Fruit fly (Drosophila melanogaster) whole organism, embryonic: ENCODE data around the gene Ilp6.

Experiments used
- Adf1 ChIP-seq: fragments of 200-800 bp; sonication (Bioruptor generic); IDR thresholded peaks from 2 replicates; pipeline ENCODE4 v1.3.6; 2022; ENCODE audit warnings: missing biosample characterization, missing genetic modification characterization
- Atf6 ChIP-seq: fragments of 200-800 bp; sonication (Bioruptor generic); IDR thresholded peaks from 2 replicates; pipeline ENCODE4 v1.3.6; 2022; ENCODE audit warnings: missing biosample characterization, missing genetic modification characterization
- Awh ChIP-seq: fragments of 200-800 bp; sonication (Bioruptor generic); IDR thresholded peaks from 2 replicates; pipeline ENCODE4, ENCODE4 v1.3.6; 2022; ENCODE audit warnings: missing biosample characterization, missing genetic modification characterization
- CG10274 ChIP-seq: fragments of 200-800 bp; sonication (Bioruptor generic); optimal IDR thresholded peaks from 3 replicates; lab custom pipeline; 2017; ENCODE audit warnings: missing biosample characterization, mild to moderate bottlenecking, missing genetic modification characterization
- CG10959 ChIP-seq: fragments of 200-800 bp; sonication (Bioruptor generic); IDR thresholded peaks from 2 replicates; pipeline ENCODE4 v1.3.6; 2022; ENCODE audit warnings: missing biosample characterization, missing genetic modification characterization
- CG11456 ChIP-seq: fragments of 200-800 bp; sonication (Bioruptor generic); IDR thresholded peaks from 3 replicates; pipeline ENCODE4 v1.3.6; 2022; ENCODE audit warnings: missing biosample characterization, missing genetic modification characterization
- CG12104 ChIP-seq: fragments of 200-800 bp; sonication (Bioruptor generic); optimal IDR thresholded peaks from 3 replicates; lab custom pipeline; 2016; ENCODE audit warnings: missing biosample characterization, missing genetic modification characterization
- CG12219 ChIP-seq: fragments of 200-800 bp; sonication (Bioruptor generic); optimal IDR thresholded peaks from 3 replicates; lab custom pipeline; 2018; ENCODE audit warnings: missing biosample characterization, mild to moderate bottlenecking, missing genetic modification characterization
- CG12391 ChIP-seq: fragments of 200-800 bp; sonication (Bioruptor generic); optimal IDR thresholded peaks from 3 replicates; lab custom pipeline; 2018; ENCODE audit warnings: missing biosample characterization, mild to moderate bottlenecking, missing genetic modification characterization, moderate library complexity
- CG13123 ChIP-seq: fragments of 200-800 bp; sonication (Bioruptor generic); optimal IDR thresholded peaks from 2 replicates; lab custom pipeline; 2016; ENCODE audit warnings: missing biosample characterization, missing genetic modification characterization
- CG13624 ChIP-seq: fragments of 200-800 bp; sonication (Bioruptor generic); optimal IDR thresholded peaks from 2 replicates; lab custom pipeline; 2016; ENCODE audit warnings: missing biosample characterization, missing genetic modification characterization
- CG17361 ChIP-seq: fragments of 200-800 bp; sonication (Bioruptor generic); IDR thresholded peaks from 3 replicates; pipeline ENCODE4 v1.3.6; 2022; ENCODE audit warnings: missing biosample characterization, missing genetic modification characterization
- CG18599 ChIP-seq: fragments of 200-800 bp; sonication (Bioruptor generic); optimal IDR thresholded peaks from 3 replicates; lab custom pipeline; 2017; ENCODE audit warnings: missing biosample characterization, missing genetic modification characterization, mild to moderate bottlenecking, moderate library complexity, missing genetic modification reagents
- CG4282 ChIP-seq: fragments of 200-800 bp; sonication (Bioruptor generic); optimal IDR thresholded peaks from 2 replicates; lab custom pipeline; 2016; ENCODE audit warnings: missing biosample characterization, missing genetic modification characterization
- CG5245 ChIP-seq: fragments of 200-800 bp; sonication (Bioruptor generic); optimal IDR thresholded peaks from 3 replicates; lab custom pipeline; 2016; ENCODE audit warnings: missing biosample characterization, missing genetic modification characterization
- CG8359 ChIP-seq: fragments of 200-800 bp; sonication (Bioruptor generic); optimal IDR thresholded peaks from 2 replicates; lab custom pipeline; 2017; ENCODE audit warnings: missing biosample characterization, mild to moderate bottlenecking, missing genetic modification characterization, borderline replicate concordance
- CG8924 ChIP-seq: fragments of 200-800 bp; optimal IDR thresholded peaks from 3 replicates; lab custom pipeline; 2019; ENCODE audit warnings: missing biosample characterization, mild to moderate bottlenecking, missing genetic modification characterization, moderate library complexity
- CHES-1-like ChIP-seq: fragments of 200-800 bp; sonication (Bioruptor generic); optimal IDR thresholded peaks from 2 replicates; lab custom pipeline; 2016; ENCODE audit warnings: missing biosample characterization, missing genetic modification characterization
- CrebB ChIP-seq: fragments of 200-800 bp; sonication (Bioruptor generic); optimal IDR thresholded peaks from 3 replicates; lab custom pipeline; 2018; ENCODE audit warnings: missing biosample characterization, mild to moderate bottlenecking, missing genetic modification characterization
- D19B ChIP-seq: fragments of 200-800 bp; sonication (Bioruptor generic); optimal IDR thresholded peaks from 2 replicates; lab custom pipeline; 2017; ENCODE audit warnings: missing biosample characterization, mild to moderate bottlenecking, missing genetic modification characterization
- Deaf1 ChIP-seq: fragments of 200-800 bp; optimal IDR thresholded peaks from 3 replicates; lab custom pipeline; 2019; ENCODE audit warnings: missing biosample characterization, mild to moderate bottlenecking, missing genetic modification characterization, moderate library complexity
- Dek ChIP-seq: fragments of 200-800 bp; sonication (Bioruptor generic); optimal IDR thresholded peaks from 3 replicates; lab custom pipeline; 2019; ENCODE audit warnings: missing biosample characterization, mild to moderate bottlenecking, missing genetic modification characterization, moderate library complexity
- Dfd ChIP-seq, 2 experiments: fragments of >200 bp; optimal IDR thresholded peaks; 2 replicates each; lab custom pipeline; 2017; ENCODE audit warnings: missing biosample characterization in 2 of 2, missing genetic modification characterization in 2 of 2
- Dref ChIP-seq: fragments of 200-800 bp; sonication (Bioruptor generic); IDR thresholded peaks from 2 replicates; pipeline ENCODE4 v1.3.6; 2022; ENCODE audit warnings: missing biosample characterization, missing genetic modification characterization
- Gug ChIP-seq: fragments of 200-800 bp; sonication (Bioruptor generic); IDR thresholded peaks from 4 replicates; pipeline ENCODE4 v1.3.6; 2022; ENCODE audit warnings: missing biosample characterization, missing genetic modification characterization
- HHEX ChIP-seq: fragments of 200-800 bp; sonication (Bioruptor generic); optimal IDR thresholded peaks from 3 replicates; lab custom pipeline; 2017; ENCODE audit warnings: missing biosample characterization, mild to moderate bottlenecking, missing genetic modification characterization, missing genetic modification reagents
- HLH3B ChIP-seq: fragments of 200-800 bp; sonication (Bioruptor generic); IDR thresholded peaks from 2 replicates; pipeline ENCODE4 v1.3.6; 2022; ENCODE audit warnings: missing biosample characterization, missing genetic modification characterization
- Hand ChIP-seq: fragments of 200-800 bp; sonication (Bioruptor generic); optimal IDR thresholded peaks from 2 replicates; lab custom pipeline; 2017; ENCODE audit warnings: mild to moderate bottlenecking, missing biosample characterization, missing genetic modification reagents, missing genetic modification characterization
- Lhr ChIP-seq: fragments of 200-800 bp; sonication (Bioruptor generic); optimal IDR thresholded peaks from 3 replicates; lab custom pipeline; 2017; ENCODE audit warnings: mild to moderate bottlenecking, missing biosample characterization, missing genetic modification reagents, missing genetic modification characterization
- Mes4 ChIP-seq: fragments of 200-800 bp; sonication (Bioruptor generic); optimal IDR thresholded peaks from 2 replicates; lab custom pipeline; 2016; ENCODE audit warnings: missing biosample characterization, missing genetic modification characterization
- Opbp ChIP-seq: fragments of 200-800 bp; sonication (Bioruptor generic); IDR thresholded peaks from 3 replicates; pipeline ENCODE4 v1.3.6; 2022; ENCODE audit warnings: missing biosample characterization, missing genetic modification characterization; ENCODE audit not compliant: partially characterized antibody
- Trl ChIP-seq, 3 experiments: fragments of >200 bp in 2 of 3; fragments of 200-800 bp in 1 of 3; sonication (Bioruptor generic) in 1 of 3; optimal IDR thresholded peaks; 2 replicates in 1 of 3; 3 replicates in 2 of 3; lab custom pipeline; 2016 to 2017; ENCODE audit warnings: missing biosample characterization in 1 of 3, missing genetic modification characterization in 1 of 3
- az2 ChIP-seq: fragments of 200-800 bp; sonication (Bioruptor generic); optimal IDR thresholded peaks from 3 replicates; lab custom pipeline; 2016; ENCODE audit warnings: missing biosample characterization, missing genetic modification characterization
- bigmax ChIP-seq: fragments of 200-800 bp; sonication (Bioruptor generic); optimal IDR thresholded peaks from 2 replicates; lab custom pipeline; 2018; ENCODE audit warnings: missing biosample characterization, mild to moderate bottlenecking, missing genetic modification characterization
- bsh ChIP-seq, 2 experiments: fragments of 200-800 bp; sonication (Bioruptor generic); optimal IDR thresholded peaks; 2 replicates each; lab custom pipeline; 2017 to 2018; ENCODE audit warnings: mild to moderate bottlenecking in 2 of 2, missing biosample characterization in 2 of 2, missing genetic modification characterization in 2 of 2, moderate library complexity in 1 of 2
- btn ChIP-seq: fragments of 200-800 bp; sonication (Bioruptor generic); optimal IDR thresholded peaks from 2 replicates; lab custom pipeline; 2016; ENCODE audit warnings: missing biosample characterization, missing genetic modification characterization
- fd96Cb ChIP-seq: fragments of 200-800 bp; sonication (Bioruptor generic); optimal IDR thresholded peaks from 2 replicates; lab custom pipeline; 2018; ENCODE audit warnings: missing biosample characterization, mild to moderate bottlenecking, missing genetic modification characterization, moderate library complexity
- fru ChIP-seq: fragments of >200 bp; optimal IDR thresholded peaks from 2 replicates; lab custom pipeline; 2017
- gcm ChIP-seq: fragments of 200-800 bp; sonication (Bioruptor generic); optimal IDR thresholded peaks from 2 replicates; lab custom pipeline; 2019; ENCODE audit warnings: missing biosample characterization, mild to moderate bottlenecking, missing genetic modification characterization, moderate library complexity
- gcm2 ChIP-seq: fragments of 200-800 bp; sonication (Bioruptor generic); optimal IDR thresholded peaks from 2 replicates; lab custom pipeline; 2016; ENCODE audit warnings: missing biosample characterization, missing genetic modification characterization
- ham ChIP-seq: fragments of 200-800 bp; sonication (Bioruptor generic); IDR thresholded peaks from 2 replicates; pipeline ENCODE4 v1.3.6; 2022; ENCODE audit warnings: missing biosample characterization, missing genetic modification characterization
- hth ChIP-seq: fragments of >200 bp; optimal IDR thresholded peaks from 2 replicates; lab custom pipeline; 2017; ENCODE audit warnings: inconsistent platforms
- knrl ChIP-seq: fragments of 200-800 bp; sonication (Bioruptor generic); IDR thresholded peaks from 3 replicates; pipeline ENCODE4 v1.3.6; 2022; ENCODE audit warnings: missing biosample characterization, missing genetic modification characterization; ENCODE audit not compliant: partially characterized antibody
- nom ChIP-seq: fragments of 200-800 bp; sonication (Bioruptor generic); optimal IDR thresholded peaks from 2 replicates; lab custom pipeline; 2017; ENCODE audit warnings: missing biosample characterization, missing genetic modification characterization, mild to moderate bottlenecking, moderate library complexity, missing genetic modification reagents
- odd ChIP-seq: fragments of 200-800 bp; sonication (Bioruptor generic); optimal IDR thresholded peaks from 2 replicates; lab custom pipeline; 2017; ENCODE audit warnings: missing biosample characterization, mild to moderate bottlenecking, missing genetic modification characterization
- pita ChIP-seq: fragments of 200-800 bp; sonication (Bioruptor generic); optimal IDR thresholded peaks from 2 replicates; lab custom pipeline; 2017; ENCODE audit warnings: missing biosample characterization, mild to moderate bottlenecking, missing genetic modification characterization
- rib ChIP-seq: fragments of 200-800 bp; sonication (Bioruptor generic); IDR thresholded peaks from 2 replicates; pipeline ENCODE4 v1.3.6; 2022; ENCODE audit warnings: missing biosample characterization, missing genetic modification characterization
- shn ChIP-seq: fragments of 200-800 bp; sonication (Bioruptor generic); optimal IDR thresholded peaks from 3 replicates; lab custom pipeline; 2016; ENCODE audit warnings: missing biosample characterization, missing genetic modification characterization
- trem ChIP-seq: fragments of 200-800 bp; optimal IDR thresholded peaks from 3 replicates; lab custom pipeline; 2019; ENCODE audit warnings: missing biosample characterization, mild to moderate bottlenecking, missing genetic modification characterization, moderate library complexity
- vvl ChIP-seq: fragments of 200-800 bp; sonication (Bioruptor generic); IDR thresholded peaks from 2 replicates; pipeline ENCODE4 v1.3.6; 2022; ENCODE audit warnings: missing biosample characterization, missing genetic modification characterization

The Ilp6 gene

dm6 chrX:2298708-2299370 lies 35.6 kb downstream of the Ilp6 start (continued):
- TF ChIP-seq bigmax (GFP tag; lab: Kevin White, UChicago) = no peak
- TF ChIP-seq vvl = peak; percentile 94
- TF ChIP-seq shn (GFP tag; lab: Kevin White, UChicago) = peak; percentile 75
- TF ChIP-seq Adf1 (GFP tag; lab: Robert Waterston, UW) = no peak
- peak; percentile 75 for TF ChIP-seq gcm2 (GFP tag; lab: Kevin White, UChicago)
- peak; percentile 83 for TF ChIP-seq nom
- peak; percentile 89 for TF ChIP-seq Awh (GFP tag; lab: Robert Waterston, UW)
- no peak for TF ChIP-seq CG10274 (GFP tag; lab: Kevin White, UChicago)
- peak; percentile 84 for TF ChIP-seq az2 (GFP tag; lab: Kevin White, UChicago)
- TF ChIP-seq odd = peak; percentile 69
- TF ChIP-seq btn (GFP tag; lab: Kevin White, UChicago) = peak; percentile 81
- peak; percentile 69 for TF ChIP-seq CG8359 (GFP tag; lab: Kevin White, UChicago)
- peak; percentile 89 for TF ChIP-seq gcm
- no peak for TF ChIP-seq rib (GFP tag; lab: Robert Waterston, UW)
- peak; percentile 59 for TF ChIP-seq CG5245 (GFP tag; lab: Kevin White, UChicago)
- TF ChIP-seq Mes4 (GFP tag; lab: Kevin White, UChicago) = peak; percentile 88
- peak; percentile 87 for TF ChIP-seq CG12219 (GFP tag; lab: Kevin White, UChicago)
- peak; percentile 43 for TF ChIP-seq CHES-1-like
- no peak for TF ChIP-seq Opbp (GFP tag; lab: Robert Waterston, UW)
- peak; percentile 49 for TF ChIP-seq Lhr (GFP tag; lab: Kevin White, UChicago)
- TF ChIP-seq ham (GFP tag; lab: Robert Waterston, UW) = no peak
- TF ChIP-seq CG11456 (GFP tag; lab: Robert Waterston, UW) = no peak
- TF ChIP-seq fd96Cb (tag; lab: Kevin White, UChicago) = peak; percentile 79
- peak; percentile 91 for TF ChIP-seq CG12391
- peak; percentile 93 for TF ChIP-seq CG8924
- TF ChIP-seq CG12104 (GFP tag; lab: Kevin White, UChicago) = peak; percentile 43
- peak; percentile 70 for TF ChIP-seq CG18599 (GFP tag; lab: Kevin White, UChicago)
- TF ChIP-seq CG10959 (GFP tag; lab: Robert Waterston, UW) = peak; percentile 84
- peak; percentile 64 for TF ChIP-seq HHEX (GFP tag; lab: Kevin White, UChicago)
- peak; percentile 81 for TF ChIP-seq trem (tag; lab: Kevin White, UChicago)
- peak; percentile 54; the same call in 2 of the 4 replicates for TF ChIP-seq Gug (GFP tag; lab: Robert Waterston, UW)
- TF ChIP-seq D19B (GFP tag; lab: Kevin White, UChicago) = no peak
- no peak for TF ChIP-seq CG13624 (GFP tag; lab: Kevin White, UChicago)
- peak; percentile 69 for TF ChIP-seq Deaf1 (tag; lab: Kevin White, UChicago)
- TF ChIP-seq HLH3B = peak; percentile 80
- peak; percentile 43 for TF ChIP-seq Dek (tag; lab: Kevin White, UChicago)
- TF ChIP-seq CG13123 (GFP tag; lab: Kevin White, UChicago) = peak; percentile 60
- peak; percentile 47; the same call in 1 of the 2 replicates for TF ChIP-seq Atf6 (GFP tag; lab: Robert Waterston, UW)
- no peak for TF ChIP-seq fru
- TF ChIP-seq CG17361 = peak; percentile 74
- TF ChIP-seq CG4282 (GFP tag; lab: Kevin White, UChicago) = no peak
- TF ChIP-seq CrebB (tag; lab: Kevin White, UChicago) = peak; percentile 73
- no peak for TF ChIP-seq pita
- TF ChIP-seq hth (lab: Kevin White, UChicago) = no peak
- no peak for TF ChIP-seq Hand (GFP tag; lab: Kevin White, UChicago)
- peak; percentile 74 to 94 for TF ChIP-seq bsh (GFP tag; optimal IDR thresholded peaks at IDR 0.05; lab: Kevin White, UChicago)
- TF ChIP-seq Dfd (GFP tag; optimal IDR thresholded peaks at IDR 0.05; lab: Kevin White, UChicago) = no peak
- no peak for TF ChIP-seq Trl (optimal IDR thresholded peaks at IDR 0.05; lab: Kevin White, UChicago)
- TF ChIP-seq Trl (GFP tag; optimal IDR thresholded peaks at IDR 0.05; lab: Kevin White, UChicago) = peak; percentile 85
- no peak for TF ChIP-seq Dref
- no peak for TF ChIP-seq knrl (GFP tag; lab: Robert Waterston, UW)
